Worm (Caenorhabditis elegans): Measurements from ENCODE around the gene K08B12.1.
A peak's percentile ranks its signal among the peaks of the same experiment; 100 is the strongest.

The K08B12.1 gene

ce11 chrV:6222171-6222733 is 36.9 kb upstream of the K08B12.1 start (continued):
- TF ChIP-seq lin-26 (GFP tag; IDR thresholded peaks at IDR 0.05) (no peak), somi-1 (GFP tag; optimal IDR thresholded peaks at IDR 0.05) (no peak), nfya-2 (GFP tag; IDR thresholded peaks at IDR 0.05) (0 out of 2 replicates have a peak, but pooled peaks have one; percentile 27), tlf-1 (GFP tag; optimal IDR thresholded peaks at IDR 0.05) (no peak), tbp1 (GFP tag; optimal IDR thresholded peaks at IDR 0.05) (no peak), athp-1 (tag; optimal IDR thresholded peaks at IDR 0.05) (no peak), Y95B8A.8 (GFP tag; IDR thresholded peaks at IDR 0.05) (no peak), lsy-27 (tag; optimal IDR thresholded peaks at IDR 0.05; ENCODE audit: borderline replicate concordance, insufficient read depth) (no peak), aptf-3 (GFP tag; IDR thresholded peaks at IDR 0.05) (0 out of 2 replicates have a peak, but pooled peaks have one; percentile 6), fkh-3 (tag; optimal IDR thresholded peaks at IDR 0.05) (no peak), attf-3 (GFP tag; conservative IDR thresholded peaks at IDR 0.05) (no peak), nfya-1 (tag; optimal IDR thresholded peaks at IDR 0.05; ENCODE audit: borderline replicate concordance, insufficient read depth) (no peak), ccch-3 (GFP tag; optimal IDR thresholded peaks at IDR 0.05) (no peak), Y53G8AR.9 (GFP tag; conservative IDR thresholded peaks at IDR 0.05) (no peak), nhr-27 (tag; optimal IDR thresholded peaks at IDR 0.05) (no peak), K12H6.12 (tag; optimal IDR thresholded peaks at IDR 0.05) (no peak), let-526 (GFP tag; IDR thresholded peaks at IDR 0.05) (no peak), ZK185.1 (tag; optimal IDR thresholded peaks at IDR 0.05; ENCODE audit: poor library complexity, severe bottlenecking) (no peak), ztf-6 (GFP tag; IDR thresholded peaks at IDR 0.05) (no peak), ceh-40 (GFP tag; IDR thresholded peaks at IDR 0.05) (no peak), F33H1.4 (GFP tag; IDR thresholded peaks at IDR 0.05) (no peak), dpff-1 (tag; optimal IDR thresholded peaks at IDR 0.05) (no peak), madf-8 (GFP tag; conservative IDR thresholded peaks at IDR 0.05) (no peak), F39B2.1 (GFP tag; IDR thresholded peaks at IDR 0.05) (no peak)

- no peak for TF ChIP-seq madf-8 (GFP tag; conservative IDR thresholded peaks at IDR 0.05)
- TF ChIP-seq nfyb-1 (GFP tag; IDR thresholded peaks at IDR 0.05), result no peak
- no peak for TF ChIP-seq lin-35 (GFP tag; optimal IDR thresholded peaks at IDR 0.05)
- TF ChIP-seq zim-3 (tag; optimal IDR thresholded peaks at IDR 0.05), result no peak
- TF ChIP-seq nhr-80 (tag; optimal IDR thresholded peaks at IDR 0.05), result peak; percentile 36
- TF ChIP-seq let-607 (tag; optimal IDR thresholded peaks at IDR 0.05), result peak in 1 of 2 experiments; percentile 6
- TF ChIP-seq ceh-100 (GFP tag; IDR thresholded peaks at IDR 0.05), result no peak
- TF ChIP-seq lsy-27 (tag; optimal IDR thresholded peaks at IDR 0.05; ENCODE audit: borderline replicate concordance, insufficient read depth), result no peak
- no peak for TF ChIP-seq F57C9.4 (tag; optimal IDR thresholded peaks at IDR 0.05)
- TF ChIP-seq ccch-3 (GFP tag; optimal IDR thresholded peaks at IDR 0.05), result no peak
- TF ChIP-seq aptf-3 (GFP tag; IDR thresholded peaks at IDR 0.05), result 0 out of 2 replicates have a peak, but pooled peaks have one; percentile 2
- TF ChIP-seq ztf-25 (GFP tag; IDR thresholded peaks at IDR 0.05), result no peak
- no peak for TF ChIP-seq F22D6.2 (tag; optimal IDR thresholded peaks at IDR 0.05)
- no peak for TF ChIP-seq ztf-6 (GFP tag; IDR thresholded peaks at IDR 0.05)
- no peak for TF ChIP-seq snpc-1.1 (tag; optimal IDR thresholded peaks at IDR 0.05; ENCODE audit: insufficient read depth)
- no peak for TF ChIP-seq ceh-27 (GFP tag; optimal IDR thresholded peaks at IDR 0.05)
- TF ChIP-seq ztf-28 (GFP tag; IDR thresholded peaks at IDR 0.05), result no peak
- TF ChIP-seq T26A5.8 (tag; optimal IDR thresholded peaks at IDR 0.05), result peak; percentile 22
- no peak for TF ChIP-seq ama-1 (optimal IDR thresholded peaks at IDR 0.05)
- peak in 1 of 2 experiments; percentile 45 for TF ChIP-seq ama-1 (GFP tag; optimal IDR thresholded peaks at IDR 0.05)
- TF ChIP-seq tlf-1 (GFP tag; optimal IDR thresholded peaks at IDR 0.05), result no peak
- TF ChIP-seq F39B2.1 (GFP tag; IDR thresholded peaks at IDR 0.05), result no peak
- 0 out of 2 replicates have a peak, but pooled peaks have one; percentile 12 for TF ChIP-seq madf-6 (GFP tag; IDR thresholded peaks at IDR 0.05)
- TF ChIP-seq ceh-79 (tag; optimal IDR thresholded peaks at IDR 0.05), result no peak
Measured at ce11 chrV:6222779-6223276, 36.3 kb upstream of the K08B12.1 start.
